Worm (Caenorhabditis elegans) whole organism, L4 larva: ENCODE measurements around the gene gmn-1.

Experiments
- D1046.2 ChIP-seq: fragments of 200-800 bp; sonication (Bioruptor generic); IDR thresholded peaks from 2 replicates; pipeline ENCODE4 v1.3.6; 2022; ENCODE audit warnings: missing genetic modification characterization, missing compliant biosample characterization
- F10B5.3 ChIP-seq: sonication (generic microtip); optimal IDR thresholded peaks from 2 replicates; lab custom pipeline; 2016; ENCODE audit warnings: mild to moderate bottlenecking, missing genetic modification characterization, missing compliant biosample characterization
- F26F4.8 ChIP-seq: fragments of 200-800 bp; sonication (Bioruptor generic); conservative IDR thresholded peaks from 2 replicates; pipeline ENCODE4 v1.3.6; 2022; ENCODE audit warnings: missing genetic modification characterization, missing compliant biosample characterization
- F37D6.2 ChIP-seq: sonication (generic microtip); optimal IDR thresholded peaks from 2 replicates; lab custom pipeline; 2016; ENCODE audit warnings: mild to moderate bottlenecking, missing genetic modification characterization, missing compliant biosample characterization
- F49E8.2 ChIP-seq: sonication (generic microtip); optimal IDR thresholded peaks from 2 replicates; lab custom pipeline; 2016; ENCODE audit warnings: missing compliant biosample characterization, mild to moderate bottlenecking, missing genetic modification characterization, borderline replicate concordance
- Y105C5A.15 ChIP-seq: fragments of 200-800 bp; sonication (Bioruptor generic); IDR thresholded peaks from 2 replicates; pipeline ENCODE4 v1.3.6; 2022; ENCODE audit warnings: missing genetic modification characterization, missing compliant biosample characterization
- Y48G9A.11 ChIP-seq: fragments of 200-800 bp; sonication (Bioruptor generic); IDR thresholded peaks from 2 replicates; pipeline ENCODE4 v1.3.6; 2022; ENCODE audit warnings: missing genetic modification reagents, missing genetic modification characterization, missing compliant biosample characterization
- ZK546.5 ChIP-seq, 2 experiments: sonication (generic microtip); optimal IDR thresholded peaks; 2 replicates each; lab custom pipeline; 2017; ENCODE audit warnings: missing biosample characterization in 2 of 2, missing genetic modification characterization in 2 of 2
- aha-1 ChIP-seq: fragments of 150-350 bp; peaks from one replicate; lab custom pipeline; 2014; ENCODE audit warnings: missing biosample characterization, missing genetic modification characterization
- ama-1 ChIP-seq: fragments of 150-350 bp; optimal IDR thresholded peaks from 2 replicates; lab custom pipeline; 2014; ENCODE audit warnings: inconsistent platforms, mixed read lengths
- ceh-20 ChIP-seq: fragments of 200-800 bp; sonication (Bioruptor generic); IDR thresholded peaks from 2 replicates; pipeline ENCODE4 v1.3.6; 2022; ENCODE audit warnings: missing genetic modification reagents, missing genetic modification characterization, missing compliant biosample characterization
- ceh-44 ChIP-seq: fragments of 200-800 bp; sonication (Bioruptor generic); IDR thresholded peaks from 2 replicates; pipeline ENCODE4 v1.3.6; 2022; ENCODE audit warnings: missing genetic modification reagents, missing genetic modification characterization, missing compliant biosample characterization
- ces-1 ChIP-seq: fragments of 150-350 bp; sonication (generic microtip); optimal IDR thresholded peaks from 4 replicates; lab custom pipeline; 2014; ENCODE audit warnings: missing biosample characterization, missing genetic modification reagents, missing genetic modification characterization
- cey-2 ChIP-seq: sonication (generic microtip); optimal IDR thresholded peaks from 3 replicates; lab custom pipeline; 2017; ENCODE audit warnings: missing genetic modification characterization, mild to moderate bottlenecking, missing compliant biosample characterization, antibody characterized with exemption, borderline replicate concordance; ENCODE audit not compliant: insufficient read depth
- ctbp-1 ChIP-seq: fragments of 200-800 bp; sonication (Bioruptor generic); IDR thresholded peaks from 2 replicates; pipeline ENCODE4 v1.3.6; 2022; ENCODE audit warnings: missing genetic modification reagents, missing genetic modification characterization, missing compliant biosample characterization
- daf-16 ChIP-seq, 3 experiments: sonication (generic microtip); optimal IDR thresholded peaks; 2 replicates each; lab custom pipeline; 2016 to 2017; ENCODE audit warnings: missing genetic modification characterization in 3 of 3, missing genetic modification reagents in 3 of 3, mild to moderate bottlenecking in 2 of 3, missing compliant biosample characterization in 2 of 3, missing biosample characterization in 1 of 3, moderate library complexity in 1 of 3
- daf-8 ChIP-seq: fragments of 200-800 bp; sonication (Bioruptor generic); IDR thresholded peaks from 2 replicates; pipeline ENCODE4 v1.3.6; 2022; ENCODE audit warnings: missing genetic modification characterization, missing compliant biosample characterization
- dmd-6 ChIP-seq: fragments of 200-800 bp; sonication (Bioruptor generic); IDR thresholded peaks from 2 replicates; pipeline ENCODE4 v1.3.6; 2022; ENCODE audit warnings: missing genetic modification reagents, missing genetic modification characterization, missing compliant biosample characterization
- dve-1 ChIP-seq: sonication (generic microtip); optimal IDR thresholded peaks from 2 replicates; lab custom pipeline; 2017; ENCODE audit warnings: antibody characterized with exemption, mild to moderate bottlenecking, missing genetic modification characterization, missing compliant biosample characterization; ENCODE audit not compliant: insufficient read depth
- hlh-30 ChIP-seq: sonication (generic microtip); optimal IDR thresholded peaks from 2 replicates; lab custom pipeline; 2017; ENCODE audit warnings: antibody characterized with exemption, mild to moderate bottlenecking, missing genetic modification characterization, missing compliant biosample characterization; ENCODE audit not compliant: insufficient read depth
- jun-1 ChIP-seq: fragments of 150-350 bp; optimal IDR thresholded peaks from 2 replicates; lab custom pipeline; 2014; ENCODE audit warnings: missing biosample characterization, missing genetic modification reagents, missing genetic modification characterization
- lim-7 ChIP-seq: fragments of 200-800 bp; sonication (Bioruptor generic); IDR thresholded peaks from 2 replicates; pipeline ENCODE4 v1.3.6; 2022; ENCODE audit warnings: missing genetic modification characterization, missing compliant biosample characterization
- lin-1 ChIP-seq: fragments of 200-800 bp; sonication (Bioruptor generic); IDR thresholded peaks from 2 replicates; pipeline ENCODE4 v1.3.6; 2022; ENCODE audit warnings: missing genetic modification reagents, missing genetic modification characterization, missing compliant biosample characterization
- lin-15B ChIP-seq: fragments of 150-350 bp; sonication (generic microtip); optimal IDR thresholded peaks from 3 replicates; lab custom pipeline; 2014; ENCODE audit warnings: missing biosample characterization, missing genetic modification characterization
- lin-29 ChIP-seq: fragments of 200-800 bp; sonication (Bioruptor generic); IDR thresholded peaks from 2 replicates; pipeline ENCODE4 v1.3.6; 2022; ENCODE audit warnings: missing genetic modification reagents, missing genetic modification characterization, missing compliant biosample characterization
- lin-38 ChIP-seq: fragments of 200-800 bp; sonication (Bioruptor generic); IDR thresholded peaks from 2 replicates; pipeline ENCODE4 v1.3.6; 2022; ENCODE audit warnings: missing genetic modification reagents, missing genetic modification characterization, missing compliant biosample characterization
- lin-39 ChIP-seq: fragments of 150-350 bp; optimal IDR thresholded peaks from 2 replicates; lab custom pipeline; 2014; ENCODE audit warnings: missing biosample characterization, missing genetic modification reagents, missing genetic modification characterization
- madf-9 ChIP-seq: fragments of 200-800 bp; sonication (Bioruptor generic); conservative IDR thresholded peaks from 2 replicates; pipeline ENCODE4 v1.3.6; 2022; ENCODE audit warnings: missing genetic modification reagents, missing genetic modification characterization, missing compliant biosample characterization
- mxl-2 ChIP-seq: fragments of 200-800 bp; sonication (Bioruptor generic); conservative IDR thresholded peaks from 2 replicates; pipeline ENCODE4 v1.3.6; 2022; ENCODE audit warnings: missing genetic modification reagents, missing genetic modification characterization, missing compliant biosample characterization
- nhr-10 ChIP-seq: fragments of 150-350 bp; optimal IDR thresholded peaks from 2 replicates; lab custom pipeline; 2014; ENCODE audit warnings: missing biosample characterization, missing genetic modification characterization
- nhr-102 ChIP-seq: sonication (generic microtip); optimal IDR thresholded peaks from 2 replicates; lab custom pipeline; 2016; ENCODE audit warnings: mild to moderate bottlenecking, missing genetic modification characterization, moderate library complexity, missing compliant biosample characterization
- nhr-11 ChIP-seq: fragments of 150-350 bp; optimal IDR thresholded peaks from 2 replicates; lab custom pipeline; 2014; ENCODE audit warnings: missing biosample characterization, missing genetic modification characterization
- nhr-111 ChIP-seq: fragments of 200-800 bp; sonication (Bioruptor generic); optimal IDR thresholded peaks from 2 replicates; lab custom pipeline; 2018; ENCODE audit warnings: mild to moderate bottlenecking, missing genetic modification characterization, missing compliant biosample characterization
- nhr-25 ChIP-seq: sonication (generic microtip); optimal IDR thresholded peaks from 2 replicates; lab custom pipeline; 2017; ENCODE audit warnings: missing genetic modification characterization, mild to moderate bottlenecking, missing compliant biosample characterization, antibody characterized with exemption, moderate library complexity, borderline replicate concordance; ENCODE audit not compliant: insufficient read depth
- nhr-42 ChIP-seq: fragments of 200-800 bp; sonication (Bioruptor generic); IDR thresholded peaks from 2 replicates; pipeline ENCODE4 v1.3.6; 2022; ENCODE audit warnings: missing genetic modification characterization, missing compliant biosample characterization
- nhr-48 ChIP-seq: sonication (generic microtip); optimal IDR thresholded peaks from 2 replicates; lab custom pipeline; 2016; ENCODE audit warnings: mild to moderate bottlenecking, missing genetic modification characterization, missing compliant biosample characterization
- nhr-76 ChIP-seq: fragments of 150-350 bp; optimal IDR thresholded peaks from 2 replicates; lab custom pipeline; 2014; ENCODE audit warnings: missing biosample characterization, missing genetic modification characterization
- pqm-1 ChIP-seq: sonication (generic microtip); optimal IDR thresholded peaks from 2 replicates; lab custom pipeline; 2017; ENCODE audit warnings: missing biosample characterization, missing genetic modification characterization
- set-16 ChIP-seq: fragments of 200-800 bp; sonication (Bioruptor generic); IDR thresholded peaks from 2 replicates; pipeline ENCODE4 v1.3.6; 2022; ENCODE audit warnings: missing genetic modification reagents, missing genetic modification characterization, missing compliant biosample characterization
- skn-1 ChIP-seq: fragments of 150-350 bp; optimal IDR thresholded peaks from 2 replicates; lab custom pipeline; 2014; ENCODE audit warnings: missing biosample characterization, missing genetic modification characterization
- snpc-1.2 ChIP-seq: fragments of 200-800 bp; sonication (Bioruptor generic); IDR thresholded peaks from 2 replicates; pipeline ENCODE4 v1.3.6; 2022; ENCODE audit warnings: missing genetic modification reagents, missing genetic modification characterization, missing compliant biosample characterization
- spr-1 ChIP-seq: sonication (generic microtip); optimal IDR thresholded peaks from 2 replicates; lab custom pipeline; 2016; ENCODE audit warnings: mild to moderate bottlenecking, missing genetic modification characterization, missing compliant biosample characterization
- tag-97 ChIP-seq: fragments of 200-800 bp; sonication (Bioruptor generic); IDR thresholded peaks from 2 replicates; pipeline ENCODE4 v1.3.6; 2022; ENCODE audit warnings: missing genetic modification characterization, missing compliant biosample characterization
- vab-7 ChIP-seq: fragments of 200-800 bp; sonication (Bioruptor generic); IDR thresholded peaks from 2 replicates; pipeline ENCODE4 v1.3.6; 2022; ENCODE audit warnings: missing genetic modification reagents, missing genetic modification characterization, missing compliant biosample characterization
- zag-1 ChIP-seq: fragments of 150-350 bp; optimal IDR thresholded peaks from 2 replicates; lab custom pipeline; 2014; ENCODE audit warnings: missing biosample characterization, missing genetic modification characterization
- zfp-2 ChIP-seq: sonication (generic microtip); optimal IDR thresholded peaks from 2 replicates; lab custom pipeline; 2016; ENCODE audit warnings: mild to moderate bottlenecking, missing genetic modification characterization, missing compliant biosample characterization
- zip-2 ChIP-seq: fragments of 150-350 bp; optimal IDR thresholded peaks from 2 replicates; lab custom pipeline; 2014; ENCODE audit warnings: missing biosample characterization, missing genetic modification characterization
- ztf-11 ChIP-seq: fragments of 150-350 bp; optimal IDR thresholded peaks from 2 replicates; lab custom pipeline; 2014; ENCODE audit warnings: missing biosample characterization, missing genetic modification characterization
- ztf-7 ChIP-seq: fragments of 150-350 bp; optimal IDR thresholded peaks from 2 replicates; lab custom pipeline; 2014; ENCODE audit warnings: missing biosample characterization, missing genetic modification characterization

gmn-1 gene

ce11 chrIII:12250114-12250792 is 25.1 kb upstream of the gmn-1 start, which contains the start of the genes tim-1 and Y75B8A.23 (continued):
- TF ChIP-seq skn-1 (tag; lab: Kevin White, UChicago) (no peak), ZK546.5 (tag; optimal IDR thresholded peaks at IDR 0.05; lab: Kevin White, UChicago) (peak; percentile 19 to 36), dve-1 (tag; lab: Kevin White, UChicago) (peak; percentile 98), spr-1 (tag; lab: Kevin White, UChicago) (peak; percentile 86), zip-2 (tag; lab: Kevin White, UChicago) (peak; percentile 60), ceh-20 (GFP tag; lab: Robert Waterston, UW) (peak; percentile 69; the same call in 1 of the 2 replicates), daf-8 (GFP tag; lab: Robert Waterston, UW) (0 out of 2 replicates have a peak, but pooled peaks have one; percentile 52), vab-7 (GFP tag; lab: Robert Waterston, UW) (peak; percentile 80), ctbp-1 (GFP tag; lab: Robert Waterston, UW) (peak; percentile 85), nhr-42 (GFP tag; lab: Robert Waterston, UW) (peak; percentile 84), lin-1 (peak; percentile 75), zfp-2 (tag; lab: Kevin White, UChicago) (peak; percentile 52), ceh-44 (GFP tag; lab: Robert Waterston, UW) (peak; percentile 75), hlh-30 (tag; lab: Kevin White, UChicago) (peak; percentile 92), cey-2 (tag; lab: Kevin White, UChicago) (no peak), nhr-102 (tag; lab: Kevin White, UChicago) (peak; percentile 91), mxl-2 (GFP tag; lab: Robert Waterston, UW) (no peak), F26F4.8 (GFP tag; lab: Robert Waterston, UW) (no peak), snpc-1.2 (GFP tag; lab: Robert Waterston, UW) (peak; percentile 84), ces-1 (GFP tag; lab: Kevin White, UChicago) (no peak), pqm-1 (peak; percentile 37), ztf-11 (tag; lab: Kevin White, UChicago) (no peak), lin-38 (GFP tag; lab: Robert Waterston, UW) (peak; percentile 93), ztf-7 (peak; percentile 87), tag-97 (GFP tag; lab: Robert Waterston, UW) (no peak), madf-9 (GFP tag; lab: Robert Waterston, UW) (peak; percentile 53), ama-1 (lab: Kevin White, UChicago) (peak; percentile 100), lin-15B (tag; lab: Kevin White, UChicago) (peak; percentile 16), nhr-11 (tag; lab: Kevin White, UChicago) (peak; percentile 92), daf-16 (GFP tag; optimal IDR thresholded peaks at IDR 0.05; lab: Kevin White, UChicago) (peak; percentile 56 to 87), daf-16 (tag; optimal IDR thresholded peaks at IDR 0.05; lab: Kevin White, UChicago) (peak; percentile 88), aha-1 (peak; percentile 99), zag-1 (no peak), jun-1 (tag; lab: Kevin White, UChicago) (peak; percentile 73), nhr-48 (tag; lab: Kevin White, UChicago) (peak; percentile 74), nhr-111 (GFP tag; lab: Kevin White, UChicago) (no peak), lin-29 (peak; percentile 36), F37D6.2 (peak; percentile 69), Y48G9A.11 (GFP tag; lab: Robert Waterston, UW) (peak; percentile 57), D1046.2 (GFP tag; lab: Robert Waterston, UW) (peak; percentile 51; the same call in 1 of the 2 replicates), F10B5.3 (tag; lab: Kevin White, UChicago) (peak; percentile 66), lin-39 (no peak), set-16 (GFP tag; lab: Robert Waterston, UW) (peak; percentile 26; the same call in 1 of the 2 replicates), Y105C5A.15 (GFP tag; lab: Robert Waterston, UW) (peak; percentile 85), nhr-25 (tag; lab: Kevin White, UChicago) (peak; percentile 68), dmd-6 (GFP tag; lab: Robert Waterston, UW) (peak; percentile 87), F49E8.2 (peak; percentile 93), nhr-76 (tag; lab: Kevin White, UChicago) (no peak), nhr-10 (tag; lab: Kevin White, UChicago) (no peak), lim-7 (GFP tag; lab: Robert Waterston, UW) (peak; percentile 67; the same call in 1 of the 2 replicates)
